Worm (Caenorhabditis elegans): ENCODE data around the gene T24B8.3.

Gene T24B8.3

ce11 chrII:9069836-9070235 lies 8.9 kb upstream of the T24B8.3 start:
- TF ChIP-seq lin-15B (tag; optimal IDR thresholded peaks at IDR 0.05) (no peak), ztf-4 (tag; optimal IDR thresholded peaks at IDR 0.05) (no peak), hmg-11 (tag; optimal IDR thresholded peaks at IDR 0.05) (no peak)

- TF ChIP-seq elt-1 (tag; optimal IDR thresholded peaks at IDR 0.05), result peak; percentile 94
- TF ChIP-seq ceh-16 (tag; optimal IDR thresholded peaks at IDR 0.05), result no peak
- peak; percentile 54 for TF ChIP-seq nhr-25 (tag; optimal IDR thresholded peaks at IDR 0.05)
These were observed 3.5 kb upstream of the T24B8.3 start for ce11 chrII:9064437-9064836.

- no peak for TF ChIP-seq daf-12 (tag; optimal IDR thresholded peaks at IDR 0.05)
- no peak for TF ChIP-seq skn-1 (tag; optimal IDR thresholded peaks at IDR 0.05)
- TF ChIP-seq pha-4 (tag; optimal IDR thresholded peaks at IDR 0.05), result peak; percentile 54
These were observed 2.4 kb upstream of the T24B8.3 start for ce11 chrII:9063350-9063749.

ce11 chrII:9062261-9062948 lies 1.5 kb upstream of the T24B8.3 start:
- TF ChIP-seq jun-1 (tag; optimal IDR thresholded peaks at IDR 0.05), result no peak
- TF ChIP-seq nhr-23 (tag; optimal IDR thresholded peaks at IDR 0.05), result peak; percentile 43
- TF ChIP-seq lin-39 (tag; optimal IDR thresholded peaks at IDR 0.05), result no peak
- no peak for TF ChIP-seq mml-1 (tag; optimal IDR thresholded peaks at IDR 0.05)
- TF ChIP-seq nfya-1 (tag; optimal IDR thresholded peaks at IDR 0.05; ENCODE audit: insufficient read depth), result no peak
- peak; percentile 56 for TF ChIP-seq nhr-25 (tag; optimal IDR thresholded peaks at IDR 0.05)
- no peak for TF ChIP-seq aly-2 (tag; optimal IDR thresholded peaks at IDR 0.05)
- TF ChIP-seq ama-1 (optimal IDR thresholded peaks at IDR 0.05), result no peak
- TF ChIP-seq nhr-12 (tag; optimal IDR thresholded peaks at IDR 0.05), result no peak

- TF ChIP-seq nhr-77 (tag; optimal IDR thresholded peaks at IDR 0.05) (no peak), tbx-2 (tag; optimal IDR thresholded peaks at IDR 0.05) (peak; percentile 15), lin-39 (tag; optimal IDR thresholded peaks at IDR 0.05) (peak; percentile 89), eor-1 (tag; optimal IDR thresholded peaks at IDR 0.05) (no peak), nhr-25 (tag; optimal IDR thresholded peaks at IDR 0.05) (peak; percentile 42), elt-2 (tag; optimal IDR thresholded peaks at IDR 0.05) (peak; percentile 63), jun-1 (tag; optimal IDR thresholded peaks at IDR 0.05) (peak; percentile 62), ZK546.5 (tag; optimal IDR thresholded peaks at IDR 0.05) (no peak), nhr-67 (tag; optimal IDR thresholded peaks at IDR 0.05) (no peak), nfya-1 (tag; optimal IDR thresholded peaks at IDR 0.05; ENCODE audit: insufficient read depth) (peak; percentile 79), nhr-11 (tag; optimal IDR thresholded peaks at IDR 0.05) (peak; percentile 70), lin-15B (tag; optimal IDR thresholded peaks at IDR 0.05) (peak; percentile 68), ceh-9 (tag; optimal IDR thresholded peaks at IDR 0.05) (no peak), nhr-23 (tag; optimal IDR thresholded peaks at IDR 0.05) (peak; percentile 39), pha-4 (tag; optimal IDR thresholded peaks at IDR 0.05) (peak; percentile 85), fkh-2 (tag; optimal IDR thresholded peaks at IDR 0.05) (peak; percentile 41), sea-2 (GFP tag; optimal IDR thresholded peaks at IDR 0.05) (peak; percentile 88), pqm-1 (tag; optimal IDR thresholded peaks at IDR 0.05) (peak; percentile 48), hmg-11 (tag; optimal IDR thresholded peaks at IDR 0.05) (peak; percentile 77)
These were observed 733 bp upstream of the T24B8.3 start for ce11 chrII:9061557-9062183.

ce11 chrII:9060332-9060840 lies 551 bp downstream of the T24B8.3 start:
- TF ChIP-seq mdl-1 (tag; optimal IDR thresholded peaks at IDR 0.05) (peak; percentile 74), nhr-76 (tag; optimal IDR thresholded peaks at IDR 0.05) (peak; percentile 6), elt-2 (tag; optimal IDR thresholded peaks at IDR 0.05) (peak; percentile 89), mml-1 (tag; optimal IDR thresholded peaks at IDR 0.05) (no peak), lin-39 (tag; optimal IDR thresholded peaks at IDR 0.05) (peak; percentile 96), ceh-28 (tag; optimal IDR thresholded peaks at IDR 0.05) (peak; percentile 53), hmg-11 (tag; optimal IDR thresholded peaks at IDR 0.05) (peak; percentile 95), daf-12 (tag; optimal IDR thresholded peaks at IDR 0.05) (no peak), ztf-11 (tag; optimal IDR thresholded peaks at IDR 0.05) (no peak), skn-1 (tag; optimal IDR thresholded peaks at IDR 0.05) (peak; percentile 80), aly-2 (tag; optimal IDR thresholded peaks at IDR 0.05) (no peak), fkh-2 (tag; optimal IDR thresholded peaks at IDR 0.05) (no peak), zag-1 (tag; optimal IDR thresholded peaks at IDR 0.05) (no peak), fos-1 (tag; optimal IDR thresholded peaks at IDR 0.05) (peak; percentile 90), egl-5 (tag; optimal IDR thresholded peaks at IDR 0.05) (peak; percentile 90), ceh-9 (tag; optimal IDR thresholded peaks at IDR 0.05) (no peak), fkh-10 (GFP tag; optimal IDR thresholded peaks at IDR 0.05) (peak; percentile 86), nhr-77 (tag; optimal IDR thresholded peaks at IDR 0.05) (peak; percentile 1), nhr-23 (tag; optimal IDR thresholded peaks at IDR 0.05) (peak; percentile 77), unc-62 (GFP tag; optimal IDR thresholded peaks at IDR 0.05) (peak; percentile 90), nhr-43 (tag; optimal IDR thresholded peaks at IDR 0.05; ENCODE audit: poor library complexity, severe bottlenecking) (peak; percentile 55), nhr-67 (tag; optimal IDR thresholded peaks at IDR 0.05) (no peak), nhr-11 (tag; optimal IDR thresholded peaks at IDR 0.05) (peak; percentile 74), elt-1 (tag; optimal IDR thresholded peaks at IDR 0.05) (peak; percentile 58), nhr-25 (tag; optimal IDR thresholded peaks at IDR 0.05) (peak; percentile 97), snpc-4 (tag; optimal IDR thresholded peaks at IDR 0.05) (peak; percentile 55)

Measured in whole organism, L3 larva.